Fruit fly (Drosophila melanogaster) Kc167 (cell line): Measurements from ENCODE around the gene CG8209.

Source experiments
- Myc ChIP-seq: fragments of >200 bp; optimal IDR thresholded peaks from 2 replicates; lab custom pipeline; 2017; ENCODE audit warnings: missing external identifiers
- Sin3A ChIP-seq: fragments of >200 bp; optimal IDR thresholded peaks from 2 replicates; lab custom pipeline; 2018; ENCODE audit warnings: missing external identifiers
- h ChIP-seq: fragments of >200 bp; optimal IDR thresholded peaks from 3 replicates; lab custom pipeline; 2018; ENCODE audit warnings: missing external identifiers
- insv ChIP-seq: fragments of >200 bp; optimal IDR thresholded peaks from 3 replicates; lab custom pipeline; 2018; ENCODE audit warnings: missing external identifiers
- psq ChIP-seq: fragments of >200 bp; optimal IDR thresholded peaks from 2 replicates; lab custom pipeline; 2017; ENCODE audit warnings: missing external identifiers
- ttk ChIP-seq: sonication (Bioruptor generic); optimal IDR thresholded peaks from 2 replicates; lab custom pipeline; 2017; ENCODE audit warnings: missing external identifiers

The CG8209 gene

dm6 chr3L:7947880-7948286 is 28.3 kb upstream of the CG8209 start, which contains the start of gene exex:
Gene exex, plus strand, starts transcription at chr3L:7948186.
- TF ChIP-seq psq (lab: Kevin White, UChicago), result no peak
- TF ChIP-seq Sin3A (lab: Kevin White, UChicago), result no peak
- TF ChIP-seq Myc (lab: Kevin White, UChicago), result no peak
- no peak for TF ChIP-seq insv (lab: Kevin White, UChicago)
- no peak for TF ChIP-seq ttk
- no peak for TF ChIP-seq h (lab: Kevin White, UChicago)

dm6 chr3L:7949778-7950177 is 26.4 kb upstream of the CG8209 start:
- TF ChIP-seq insv (lab: Kevin White, UChicago) (no peak), psq (lab: Kevin White, UChicago) (no peak), ttk (no peak), Sin3A (lab: Kevin White, UChicago) (no peak), Myc (lab: Kevin White, UChicago) (no peak), h (lab: Kevin White, UChicago) (no peak)

- TF ChIP-seq Sin3A (lab: Kevin White, UChicago), result no peak
- no peak for TF ChIP-seq ttk
- TF ChIP-seq Myc (lab: Kevin White, UChicago), result no peak
Observed at dm6 chr3L:7951841-7952240, 24.4 kb upstream of the CG8209 start.

- TF ChIP-seq Sin3A (lab: Kevin White, UChicago) (no peak), ttk (no peak), insv (lab: Kevin White, UChicago) (no peak), psq (lab: Kevin White, UChicago) (no peak), h (lab: Kevin White, UChicago) (no peak), Myc (lab: Kevin White, UChicago) (no peak)
Observed at dm6 chr3L:7952560-7952959, 23.6 kb upstream of the CG8209 start.

dm6 chr3L:7952978-7953377 is 23.2 kb upstream of the CG8209 start:
- TF ChIP-seq ttk, result no peak
- no peak for TF ChIP-seq Myc (lab: Kevin White, UChicago)
- no peak for TF ChIP-seq h (lab: Kevin White, UChicago)
- TF ChIP-seq Sin3A (lab: Kevin White, UChicago), result no peak
- no peak for TF ChIP-seq psq (lab: Kevin White, UChicago)
- TF ChIP-seq insv (lab: Kevin White, UChicago), result no peak

- TF ChIP-seq ttk, result no peak
- no peak for TF ChIP-seq Myc (lab: Kevin White, UChicago)
- TF ChIP-seq Sin3A (lab: Kevin White, UChicago), result no peak
- no peak for TF ChIP-seq insv (lab: Kevin White, UChicago)
- no peak for TF ChIP-seq psq (lab: Kevin White, UChicago)
- TF ChIP-seq h (lab: Kevin White, UChicago), result no peak
Observed at dm6 chr3L:7953728-7954127, 22.5 kb upstream of the CG8209 start.

dm6 chr3L:7954967-7955366 is 21.2 kb upstream of the CG8209 start:
- TF ChIP-seq Sin3A (lab: Kevin White, UChicago), result no peak
- no peak for TF ChIP-seq h (lab: Kevin White, UChicago)
- TF ChIP-seq Myc (lab: Kevin White, UChicago), result no peak
- no peak for TF ChIP-seq insv (lab: Kevin White, UChicago)
- no peak for TF ChIP-seq ttk
- no peak for TF ChIP-seq psq (lab: Kevin White, UChicago)

- TF ChIP-seq insv (lab: Kevin White, UChicago), result no peak
- no peak for TF ChIP-seq Sin3A (lab: Kevin White, UChicago)
- no peak for TF ChIP-seq Myc (lab: Kevin White, UChicago)
- no peak for TF ChIP-seq ttk
- no peak for TF ChIP-seq psq (lab: Kevin White, UChicago)
- no peak for TF ChIP-seq h (lab: Kevin White, UChicago)
Observed at dm6 chr3L:7956718-7957117, 19.5 kb upstream of the CG8209 start.

- TF ChIP-seq Sin3A (lab: Kevin White, UChicago) (no peak), ttk (no peak), psq (lab: Kevin White, UChicago) (no peak), Myc (lab: Kevin White, UChicago) (no peak), h (lab: Kevin White, UChicago) (no peak), insv (lab: Kevin White, UChicago) (no peak)
Observed at dm6 chr3L:7958083-7958482, 18.1 kb upstream of the CG8209 start.

- no peak for TF ChIP-seq psq (lab: Kevin White, UChicago)
- no peak for TF ChIP-seq Sin3A (lab: Kevin White, UChicago)
- no peak for TF ChIP-seq h (lab: Kevin White, UChicago)
- TF ChIP-seq Myc (lab: Kevin White, UChicago), result no peak
- TF ChIP-seq insv (lab: Kevin White, UChicago), result no peak
- TF ChIP-seq ttk, result no peak
Observed at dm6 chr3L:7958590-7959180, 17.5 kb upstream of the CG8209 start.

dm6 chr3L:7960707-7961695 is 15.2 kb upstream of the CG8209 start:
- TF ChIP-seq h (lab: Kevin White, UChicago) (no peak), Sin3A (lab: Kevin White, UChicago) (no peak), Myc (lab: Kevin White, UChicago) (no peak), ttk (no peak), psq (lab: Kevin White, UChicago) (no peak), insv (lab: Kevin White, UChicago) (no peak)
